Worm (Caenorhabditis elegans) whole organism, midembryonic: ENCODE measurements around the gene lec-4.

Experiments
- T22C8.4 ChIP-seq: fragments of 200-800 bp; sonication (Bioruptor generic); IDR thresholded peaks from 2 replicates; pipeline ENCODE4 v1.3.6; 2022; ENCODE audit warnings: missing genetic modification characterization, missing compliant biosample characterization
- cog-1 ChIP-seq: sonication (generic microtip); optimal IDR thresholded peaks from 2 replicates; lab custom pipeline; 2016; ENCODE audit warnings: missing genetic modification characterization, missing compliant biosample characterization
- flt-1 ChIP-seq: fragments of 200-800 bp; sonication (Bioruptor generic); IDR thresholded peaks from 2 replicates; pipeline ENCODE4 v1.3.6; 2022; ENCODE audit warnings: missing genetic modification characterization, missing compliant biosample characterization
- klf-2 ChIP-seq: fragments of 200-800 bp; sonication (Bioruptor generic); conservative IDR thresholded peaks from 2 replicates; pipeline ENCODE4 v1.3.6; 2022; ENCODE audit warnings: missing genetic modification reagents, missing genetic modification characterization, missing compliant biosample characterization
- med-1 ChIP-seq: sonication (generic microtip); optimal IDR thresholded peaks from 2 replicates; lab custom pipeline; 2017; ENCODE audit warnings: missing genetic modification characterization, mild to moderate bottlenecking, missing compliant biosample characterization, antibody characterized with exemption, missing genetic modification reagents; ENCODE audit not compliant: insufficient read depth
- ref-1 ChIP-seq: fragments of 200-800 bp; sonication (Bioruptor generic); conservative IDR thresholded peaks from 2 replicates; pipeline ENCODE4 v1.3.6; 2022; ENCODE audit warnings: missing genetic modification reagents, missing genetic modification characterization, missing compliant biosample characterization
- tab-1 ChIP-seq: fragments of 200-800 bp; sonication (Bioruptor generic); IDR thresholded peaks from 2 replicates; pipeline ENCODE4 v1.3.6; 2022; ENCODE audit warnings: missing genetic modification characterization, missing compliant biosample characterization
- ztf-23 ChIP-seq: fragments of 200-800 bp; sonication (Bioruptor generic); IDR thresholded peaks from 2 replicates; pipeline ENCODE4 v1.3.6; 2022; ENCODE audit warnings: missing genetic modification reagents, missing genetic modification characterization, missing compliant biosample characterization
- ztf-29 ChIP-seq: fragments of 200-800 bp; sonication (Bioruptor generic); IDR thresholded peaks from 2 replicates; pipeline ENCODE4 v1.3.6; 2022; ENCODE audit warnings: missing genetic modification reagents, missing genetic modification characterization, missing compliant biosample characterization

The lec-4 gene

ce11 chrIII:3806883-3807282 is 33.8 kb upstream of the lec-4 start:
- TF ChIP-seq ztf-29: no peak

ce11 chrIII:3804422-3804821 is 31.3 kb upstream of the lec-4 start, which contains the start of gene xbx-5:
TSS of gene xbx-5 (minus strand) at chrIII:3804477.
- TF ChIP-seq klf-2 (GFP tag; lab: Robert Waterston, UW) (no peak), ztf-23 (GFP tag; lab: Robert Waterston, UW) (no peak), tab-1 (GFP tag; lab: Robert Waterston, UW) (no peak), cog-1 (no peak), ref-1 (GFP tag; lab: Robert Waterston, UW) (no peak), ztf-29 (no peak)

- no peak for TF ChIP-seq ztf-29
These were observed 30.0 kb upstream of the lec-4 start for ce11 chrIII:3803113-3803512.

ce11 chrIII:3801379-3801894 is 28.3 kb upstream of the lec-4 start:
- no peak for TF ChIP-seq klf-2 (GFP tag; lab: Robert Waterston, UW)
- TF ChIP-seq flt-1 (GFP tag; lab: Robert Waterston, UW): peak; percentile 55; the same call in 1 of the 2 replicates
- no peak for TF ChIP-seq ztf-23 (GFP tag; lab: Robert Waterston, UW)
- TF ChIP-seq ztf-29: peak; percentile 80; the same call in 1 of the 2 replicates
- no peak for TF ChIP-seq ref-1 (GFP tag; lab: Robert Waterston, UW)
- TF ChIP-seq tab-1 (GFP tag; lab: Robert Waterston, UW): no peak
- peak; percentile 97 for TF ChIP-seq cog-1
- no peak for TF ChIP-seq med-1
- TF ChIP-seq T22C8.4: peak; percentile 89

- TF ChIP-seq cog-1: no peak
- no peak for TF ChIP-seq ztf-29
- no peak for TF ChIP-seq med-1
- TF ChIP-seq klf-2 (GFP tag; lab: Robert Waterston, UW): no peak
- no peak for TF ChIP-seq ztf-23 (GFP tag; lab: Robert Waterston, UW)
- TF ChIP-seq flt-1 (GFP tag; lab: Robert Waterston, UW): no peak
- TF ChIP-seq ref-1 (GFP tag; lab: Robert Waterston, UW): no peak
- no peak for TF ChIP-seq tab-1 (GFP tag; lab: Robert Waterston, UW)
- TF ChIP-seq T22C8.4: no peak
These were observed 27.8 kb upstream of the lec-4 start for ce11 chrIII:3800934-3801252.

ce11 chrIII:3800240-3800933 is 27.3 kb upstream of the lec-4 start, which contains the start of gene mtm-3:
TSS of gene mtm-3 (minus strand) at chrIII:3800467.
- TF ChIP-seq med-1: no peak
- no peak for TF ChIP-seq ztf-29
- no peak for TF ChIP-seq tab-1 (GFP tag; lab: Robert Waterston, UW)
- no peak for TF ChIP-seq flt-1 (GFP tag; lab: Robert Waterston, UW)
- no peak for TF ChIP-seq T22C8.4
- TF ChIP-seq ref-1 (GFP tag; lab: Robert Waterston, UW): no peak
- no peak for TF ChIP-seq klf-2 (GFP tag; lab: Robert Waterston, UW)
- no peak for TF ChIP-seq ztf-23 (GFP tag; lab: Robert Waterston, UW)
- TF ChIP-seq cog-1: no peak

ce11 chrIII:3799213-3799612 is 26.1 kb upstream of the lec-4 start:
- TF ChIP-seq cog-1 (no peak), klf-2 (GFP tag; lab: Robert Waterston, UW) (no peak), ztf-29 (no peak), med-1 (no peak), tab-1 (GFP tag; lab: Robert Waterston, UW) (no peak), ztf-23 (GFP tag; lab: Robert Waterston, UW) (0 out of 2 replicates have a peak, but pooled peaks have one; percentile 34), T22C8.4 (no peak), ref-1 (GFP tag; lab: Robert Waterston, UW) (no peak), flt-1 (GFP tag; lab: Robert Waterston, UW) (no peak)

- TF ChIP-seq ztf-23 (GFP tag; lab: Robert Waterston, UW) (no peak), ref-1 (GFP tag; lab: Robert Waterston, UW) (no peak), klf-2 (GFP tag; lab: Robert Waterston, UW) (no peak), T22C8.4 (no peak), flt-1 (GFP tag; lab: Robert Waterston, UW) (no peak), ztf-29 (no peak), tab-1 (GFP tag; lab: Robert Waterston, UW) (no peak), cog-1 (no peak), med-1 (no peak)
These were observed 25.3 kb upstream of the lec-4 start for ce11 chrIII:3798416-3798815.

ce11 chrIII:3797180-3798026 is 24.3 kb upstream of the lec-4 start:
- TF ChIP-seq cog-1: no peak
- TF ChIP-seq ztf-23 (GFP tag; lab: Robert Waterston, UW): no peak
- 0 out of 2 replicates have a peak, but pooled peaks have one; percentile 8 for TF ChIP-seq T22C8.4

- TF ChIP-seq cog-1: no peak
- TF ChIP-seq tab-1 (GFP tag; lab: Robert Waterston, UW): no peak
- TF ChIP-seq ztf-23 (GFP tag; lab: Robert Waterston, UW): no peak
- no peak for TF ChIP-seq med-1
- TF ChIP-seq ztf-29: no peak
- TF ChIP-seq ref-1 (GFP tag; lab: Robert Waterston, UW): no peak
- no peak for TF ChIP-seq flt-1 (GFP tag; lab: Robert Waterston, UW)
- TF ChIP-seq T22C8.4: no peak
- TF ChIP-seq klf-2 (GFP tag; lab: Robert Waterston, UW): no peak
These were observed 22.8 kb upstream of the lec-4 start for ce11 chrIII:3795933-3796332.
